Fruit fly (Drosophila melanogaster) whole organism, embryonic: ENCODE data around the gene msd1.
A peak's percentile ranks its signal among the peaks of the same experiment; 100 is the strongest.

ENCODE experiments used
- Asciz ChIP-seq: fragments of 200-800 bp; sonication (Bioruptor generic); optimal IDR thresholded peaks from 2 replicates; lab custom pipeline; 2017; ENCODE audit warnings: missing biosample characterization, mild to moderate bottlenecking, missing genetic modification characterization, missing genetic modification reagents
- B-H1 ChIP-seq: fragments of 200-800 bp; sonication (Bioruptor generic); IDR thresholded peaks from 3 replicates; pipeline ENCODE4 v1.3.6; 2022; ENCODE audit warnings: missing biosample characterization, missing genetic modification characterization
- CG10209 ChIP-seq: fragments of 200-800 bp; sonication (Bioruptor generic); optimal IDR thresholded peaks from 3 replicates; lab custom pipeline; 2017; ENCODE audit warnings: missing biosample characterization, mild to moderate bottlenecking, missing genetic modification characterization, missing genetic modification reagents
- CG11456 ChIP-seq: fragments of 200-800 bp; sonication (Bioruptor generic); IDR thresholded peaks from 3 replicates; pipeline ENCODE4 v1.3.6; 2022; ENCODE audit warnings: missing biosample characterization, missing genetic modification characterization
- CG12769 ChIP-seq: fragments of 200-800 bp; sonication (Bioruptor generic); optimal IDR thresholded peaks from 2 replicates; lab custom pipeline; 2019; ENCODE audit warnings: missing biosample characterization, mild to moderate bottlenecking, missing genetic modification characterization, moderate library complexity
- CG13296 ChIP-seq: fragments of 200-800 bp; sonication (Bioruptor generic); optimal IDR thresholded peaks from 3 replicates; lab custom pipeline; 2018; ENCODE audit warnings: missing biosample characterization, mild to moderate bottlenecking, missing genetic modification characterization
- CG18599 ChIP-seq: fragments of 200-800 bp; sonication (Bioruptor generic); optimal IDR thresholded peaks from 3 replicates; lab custom pipeline; 2017; ENCODE audit warnings: missing biosample characterization, missing genetic modification characterization, mild to moderate bottlenecking, moderate library complexity, missing genetic modification reagents
- CG2712 ChIP-seq: fragments of 200-800 bp; optimal IDR thresholded peaks from 3 replicates; lab custom pipeline; 2019; ENCODE audit warnings: missing biosample characterization, mild to moderate bottlenecking, missing genetic modification characterization, moderate library complexity
- CG30403 ChIP-seq: fragments of 200-800 bp; sonication (Bioruptor generic); optimal IDR thresholded peaks from 3 replicates; lab custom pipeline; 2016; ENCODE audit warnings: missing biosample characterization, missing genetic modification characterization
- CG32772 ChIP-seq: fragments of 200-800 bp; sonication (Bioruptor generic); IDR thresholded peaks from 2 replicates; pipeline ENCODE4 v1.3.6; 2022; ENCODE audit warnings: missing biosample characterization, missing genetic modification characterization
- CG3407 ChIP-seq: fragments of 200-800 bp; sonication (Bioruptor generic); optimal IDR thresholded peaks from 2 replicates; lab custom pipeline; 2018; ENCODE audit warnings: missing biosample characterization, mild to moderate bottlenecking, missing genetic modification characterization
- CG6175 ChIP-seq: fragments of 200-800 bp; sonication (Bioruptor generic); IDR thresholded peaks from 3 replicates; pipeline ENCODE4 v1.3.6; 2022; ENCODE audit warnings: missing biosample characterization, missing genetic modification characterization
- CG6689 ChIP-seq: fragments of 200-800 bp; sonication (Bioruptor generic); IDR thresholded peaks from 2 replicates; pipeline ENCODE4 v1.3.6; 2022; ENCODE audit warnings: missing biosample characterization, missing genetic modification characterization
- CG8765 ChIP-seq: fragments of 200-800 bp; sonication (Bioruptor generic); IDR thresholded peaks from 2 replicates; pipeline ENCODE4 v1.3.6; 2022; ENCODE audit warnings: missing biosample characterization, missing genetic modification characterization
- CG9727 ChIP-seq: fragments of 200-800 bp; sonication (Bioruptor generic); optimal IDR thresholded peaks from 3 replicates; lab custom pipeline; 2017; ENCODE audit warnings: missing biosample characterization, mild to moderate bottlenecking, missing genetic modification characterization
- CG9817 ChIP-seq: fragments of 200-800 bp; sonication (Bioruptor generic); optimal IDR thresholded peaks from 2 replicates; lab custom pipeline; 2018; ENCODE audit warnings: missing biosample characterization, mild to moderate bottlenecking, missing genetic modification characterization, moderate library complexity
- CG9876 ChIP-seq: fragments of 200-800 bp; sonication (Bioruptor generic); optimal IDR thresholded peaks from 2 replicates; lab custom pipeline; 2016; ENCODE audit warnings: missing biosample characterization, missing genetic modification characterization
- CHES-1-like ChIP-seq: fragments of 200-800 bp; sonication (Bioruptor generic); optimal IDR thresholded peaks from 2 replicates; lab custom pipeline; 2016; ENCODE audit warnings: missing biosample characterization, missing genetic modification characterization
- Drgx ChIP-seq: fragments of 200-800 bp; sonication (Bioruptor generic); IDR thresholded peaks from 2 replicates; pipeline ENCODE4 v1.3.6; 2022; ENCODE audit warnings: missing biosample characterization, missing genetic modification characterization
- HLH3B ChIP-seq: fragments of 200-800 bp; sonication (Bioruptor generic); IDR thresholded peaks from 2 replicates; pipeline ENCODE4 v1.3.6; 2022; ENCODE audit warnings: missing biosample characterization, missing genetic modification characterization
- Myb ChIP-seq: fragments of 200-800 bp; sonication (Bioruptor generic); optimal IDR thresholded peaks from 2 replicates; lab custom pipeline; 2016; ENCODE audit warnings: missing biosample characterization, missing genetic modification characterization
- NK7.1 ChIP-seq: fragments of 200-800 bp; sonication (Bioruptor generic); optimal IDR thresholded peaks from 3 replicates; lab custom pipeline; 2016; ENCODE audit warnings: missing biosample characterization, missing genetic modification characterization
- Oli ChIP-seq: fragments of 200-800 bp; sonication (Bioruptor generic); optimal IDR thresholded peaks from 2 replicates; lab custom pipeline; 2018; ENCODE audit warnings: missing biosample characterization, mild to moderate bottlenecking, missing genetic modification characterization, moderate library complexity
- PHDP ChIP-seq: fragments of 200-800 bp; sonication (Bioruptor generic); optimal IDR thresholded peaks from 3 replicates; lab custom pipeline; 2018; ENCODE audit warnings: missing biosample characterization, mild to moderate bottlenecking, missing genetic modification characterization, moderate library complexity
- Ravus ChIP-seq: fragments of 200-800 bp; sonication (Bioruptor generic); IDR thresholded peaks from 2 replicates; pipeline ENCODE4 v1.3.6; 2022; ENCODE audit warnings: missing biosample characterization, missing genetic modification characterization
- Sry-δ ChIP-seq: fragments of 200-800 bp; sonication (Bioruptor generic); optimal IDR thresholded peaks from 2 replicates; lab custom pipeline; 2016; ENCODE audit warnings: missing biosample characterization, missing genetic modification characterization
- Xbp1 ChIP-seq: fragments of 200-800 bp; sonication (Bioruptor generic); optimal IDR thresholded peaks from 3 replicates; lab custom pipeline; 2016; ENCODE audit warnings: missing biosample characterization, mild to moderate bottlenecking, missing genetic modification characterization
- ac ChIP-seq: fragments of 200-800 bp; sonication (Bioruptor generic); optimal IDR thresholded peaks from 3 replicates; lab custom pipeline; 2017; ENCODE audit warnings: missing biosample characterization, mild to moderate bottlenecking, missing genetic modification characterization
- bab2 ChIP-seq: fragments of 200-800 bp; sonication (Bioruptor generic); optimal IDR thresholded peaks from 2 replicates; lab custom pipeline; 2016; ENCODE audit warnings: missing biosample characterization, missing genetic modification characterization
- dmrt11E ChIP-seq: fragments of 200-800 bp; sonication (Bioruptor generic); optimal IDR thresholded peaks from 3 replicates; lab custom pipeline; 2018; ENCODE audit warnings: missing biosample characterization, mild to moderate bottlenecking, missing genetic modification characterization, moderate library complexity
- dmrt99B ChIP-seq: fragments of 200-800 bp; sonication (Bioruptor generic); optimal IDR thresholded peaks from 2 replicates; lab custom pipeline; 2018; ENCODE audit warnings: missing biosample characterization, mild to moderate bottlenecking, missing genetic modification characterization, moderate library complexity
- fd3F ChIP-seq: fragments of 200-800 bp; sonication (Bioruptor generic); optimal IDR thresholded peaks from 2 replicates; lab custom pipeline; 2018; ENCODE audit warnings: missing biosample characterization, mild to moderate bottlenecking, missing genetic modification characterization, moderate library complexity
- gcm2 ChIP-seq: fragments of 200-800 bp; sonication (Bioruptor generic); optimal IDR thresholded peaks from 2 replicates; lab custom pipeline; 2016; ENCODE audit warnings: missing biosample characterization, missing genetic modification characterization
- gsb-n ChIP-seq: fragments of 200-800 bp; sonication (Bioruptor generic); optimal IDR thresholded peaks from 3 replicates; lab custom pipeline; 2018; ENCODE audit warnings: missing biosample characterization, mild to moderate bottlenecking, missing genetic modification characterization
- ham ChIP-seq: fragments of 200-800 bp; sonication (Bioruptor generic); IDR thresholded peaks from 2 replicates; pipeline ENCODE4 v1.3.6; 2022; ENCODE audit warnings: missing biosample characterization, missing genetic modification characterization
- lab ChIP-seq: fragments of 200-800 bp; sonication (Bioruptor generic); optimal IDR thresholded peaks from 3 replicates; lab custom pipeline; 2017; ENCODE audit warnings: missing biosample characterization, missing genetic modification characterization, mild to moderate bottlenecking, moderate library complexity, missing genetic modification reagents
- maf-S ChIP-seq: fragments of 200-800 bp; sonication (Bioruptor generic); optimal IDR thresholded peaks from 2 replicates; lab custom pipeline; 2016; ENCODE audit warnings: missing biosample characterization, missing genetic modification characterization
- mam ChIP-seq: fragments of 200-800 bp; sonication (Bioruptor generic); optimal IDR thresholded peaks from 3 replicates; lab custom pipeline; 2016; ENCODE audit warnings: missing biosample characterization, missing genetic modification characterization
- mld ChIP-seq: fragments of 200-800 bp; sonication (Bioruptor generic); IDR thresholded peaks from 3 replicates; pipeline ENCODE4 v1.3.6; 2022; ENCODE audit warnings: missing biosample characterization, missing genetic modification characterization; ENCODE audit not compliant: partially characterized antibody
- nmo ChIP-seq: fragments of 200-800 bp; sonication (Bioruptor generic); optimal IDR thresholded peaks from 2 replicates; lab custom pipeline; 2018; ENCODE audit warnings: missing biosample characterization, mild to moderate bottlenecking, missing genetic modification characterization, moderate library complexity
- odd ChIP-seq: fragments of 200-800 bp; sonication (Bioruptor generic); optimal IDR thresholded peaks from 2 replicates; lab custom pipeline; 2017; ENCODE audit warnings: missing biosample characterization, mild to moderate bottlenecking, missing genetic modification characterization
- org-1 ChIP-seq: fragments of 200-800 bp; sonication (Bioruptor generic); optimal IDR thresholded peaks from 2 replicates; lab custom pipeline; 2017; ENCODE audit warnings: missing biosample characterization, missing genetic modification characterization
- pan ChIP-seq, 4 experiments: fragments of >200 bp in 3 of 4; fragments of 200-800 bp in 1 of 4; sonication (Bioruptor generic) in 1 of 4; optimal IDR thresholded peaks in 3 of 4; IDR thresholded peaks in 1 of 4; 2 replicates each; pipeline versions ENCODE4 v1.3.6 to Lab custom; 2017 to 2022; ENCODE audit warnings: missing biosample characterization in 2 of 4, missing genetic modification characterization in 2 of 4, mixed read lengths in 1 of 4
- pfk ChIP-seq: fragments of 200-800 bp; sonication (Bioruptor generic); optimal IDR thresholded peaks from 2 replicates; lab custom pipeline; 2018; ENCODE audit warnings: missing biosample characterization, mild to moderate bottlenecking, missing genetic modification characterization, moderate library complexity
- ranshi ChIP-seq: fragments of 200-800 bp; sonication (Bioruptor generic); IDR thresholded peaks from 2 replicates; pipeline ENCODE4 v1.3.6; 2022; ENCODE audit warnings: missing biosample characterization, missing genetic modification characterization
- sens ChIP-seq: fragments of 200-800 bp; sonication (Bioruptor generic); peaks from one replicate; lab custom pipeline; 2016; ENCODE audit warnings: missing biosample characterization, missing genetic modification characterization
- sisA ChIP-seq: fragments of 200-800 bp; sonication (Bioruptor generic); IDR thresholded peaks from 2 replicates; pipeline ENCODE4 v1.3.6; 2022; ENCODE audit warnings: missing biosample characterization, missing genetic modification characterization
- tio ChIP-seq: fragments of 200-800 bp; sonication (Bioruptor generic); optimal IDR thresholded peaks from 2 replicates; lab custom pipeline; 2017; ENCODE audit warnings: missing biosample characterization, missing genetic modification characterization, inconsistent platforms
- zf30C ChIP-seq: fragments of 200-800 bp; sonication (Bioruptor generic); optimal IDR thresholded peaks from 3 replicates; lab custom pipeline; 2018; ENCODE audit warnings: missing biosample characterization, mild to moderate bottlenecking, missing genetic modification characterization
- zfh2 ChIP-seq: fragments of 200-800 bp; sonication (Bioruptor generic); optimal IDR thresholded peaks from 2 replicates; lab custom pipeline; 2016; ENCODE audit warnings: missing biosample characterization, missing genetic modification characterization

msd1 gene

DNA sequence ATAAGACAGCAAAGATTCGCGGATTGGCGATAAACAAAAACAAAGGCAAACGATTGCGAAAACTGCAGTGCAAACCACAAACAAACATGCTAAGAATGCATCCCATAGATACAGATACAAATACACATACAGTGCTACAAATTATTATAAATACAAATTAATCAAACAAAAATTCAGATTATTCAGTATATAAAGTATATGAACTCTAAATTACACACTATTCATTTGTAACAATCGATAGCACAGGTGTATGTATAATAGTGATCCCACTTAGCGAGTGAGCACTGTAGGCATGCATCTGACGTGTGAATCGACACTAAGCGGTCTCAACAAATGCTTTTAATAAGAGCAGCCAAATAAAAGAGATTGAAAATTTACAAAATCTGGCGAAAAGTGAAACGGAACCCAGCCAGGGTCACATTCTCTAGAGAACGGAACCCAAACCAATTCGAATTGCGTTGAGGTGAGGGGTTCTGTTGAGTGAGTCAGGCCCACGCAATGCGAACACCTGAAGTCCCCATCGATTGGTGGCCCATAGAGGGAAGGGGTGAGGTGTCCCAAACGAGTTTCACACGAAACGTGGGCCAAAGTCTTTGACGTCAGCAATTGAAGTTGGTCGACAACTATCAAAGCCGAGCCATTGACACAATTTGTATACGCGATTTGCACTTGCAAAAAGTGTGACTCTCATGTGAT lies 43.0 kb downstream of the msd1 start (continued):
- TF ChIP-seq gcm2: no peak
- TF ChIP-seq CG32772: no peak
- no peak for TF ChIP-seq B-H1 (GFP tag; lab: Robert Waterston, UW)
- TF ChIP-seq HLH3B: no peak
- no peak for TF ChIP-seq CG9727 (GFP tag; lab: Kevin White, UChicago)
- no peak for TF ChIP-seq CG8765 (GFP tag; lab: Robert Waterston, UW)
- TF ChIP-seq CG6175 (GFP tag; lab: Robert Waterston, UW): 0 out of 3 replicates have a peak, but pooled peaks have one; percentile 20
- TF ChIP-seq pan (optimal IDR thresholded peaks at IDR 0.05; lab: Kevin White, UChicago): no peak
- no peak for TF ChIP-seq pan (GFP tag; optimal IDR thresholded peaks at IDR 0.05 in 1 of 2, IDR thresholded peaks at IDR 0.05 in 1 of 2)
- peak; percentile 0 for TF ChIP-seq Asciz (GFP tag; lab: Kevin White, UChicago)
- TF ChIP-seq NK7.1 (GFP tag; lab: Kevin White, UChicago): no peak
- no peak for TF ChIP-seq CG10209 (GFP tag; lab: Kevin White, UChicago)
- no peak for TF ChIP-seq CG9876 (GFP tag; lab: Kevin White, UChicago)
- no peak for TF ChIP-seq CHES-1-like (GFP tag; lab: Kevin White, UChicago)
- 0 out of 2 replicates have a peak, but pooled peaks have one; percentile 24 for TF ChIP-seq sisA (GFP tag; lab: Robert Waterston, UW)
- TF ChIP-seq gsb-n (tag; lab: Kevin White, UChicago): no peak
- TF ChIP-seq fd3F (GFP tag; lab: Kevin White, UChicago): no peak
- no peak for TF ChIP-seq ac (GFP tag; lab: Kevin White, UChicago)
- TF ChIP-seq org-1 (GFP tag; lab: Kevin White, UChicago): no peak
- TF ChIP-seq mld (GFP tag; lab: Robert Waterston, UW): no peak
- no peak for TF ChIP-seq Myb (GFP tag; lab: Kevin White, UChicago)
- TF ChIP-seq CG3407 (GFP tag; lab: Kevin White, UChicago): no peak
- TF ChIP-seq lab (GFP tag; lab: Kevin White, UChicago): no peak
- peak; percentile 7 for TF ChIP-seq CG30403
- TF ChIP-seq CG12769 (tag; lab: Kevin White, UChicago): peak; percentile 19
- no peak for TF ChIP-seq tio (GFP tag; lab: Kevin White, UChicago)
- TF ChIP-seq maf-S: no peak
- no peak for TF ChIP-seq CG9817 (tag; lab: Kevin White, UChicago)
- no peak for TF ChIP-seq PHDP (tag; lab: Kevin White, UChicago)
- TF ChIP-seq CG6689 (GFP tag; lab: Robert Waterston, UW): 0 out of 2 replicates have a peak, but pooled peaks have one; percentile 26
- TF ChIP-seq odd (GFP tag; lab: Kevin White, UChicago): no peak
- TF ChIP-seq pfk (GFP tag; lab: Kevin White, UChicago): no peak
- no peak for TF ChIP-seq Ravus
- TF ChIP-seq zf30C (GFP tag; lab: Kevin White, UChicago): no peak
- peak; percentile 13 for TF ChIP-seq dmrt99B (tag; lab: Kevin White, UChicago)
- TF ChIP-seq mam (GFP tag; lab: Kevin White, UChicago): no peak
- peak; percentile 28 for TF ChIP-seq Xbp1 (GFP tag; lab: Kevin White, UChicago)
- TF ChIP-seq nmo (GFP tag; lab: Kevin White, UChicago): peak; percentile 18
- TF ChIP-seq CG2712 (tag; lab: Kevin White, UChicago): peak; percentile 41
- TF ChIP-seq ranshi: no peak
- peak; percentile 35 for TF ChIP-seq sens (GFP tag; lab: Kevin White, UChicago)
- TF ChIP-seq CG13296 (GFP tag; lab: Kevin White, UChicago): no peak
- TF ChIP-seq Sry-δ (GFP tag; lab: Kevin White, UChicago): no peak
- peak; percentile 18 for TF ChIP-seq Oli (tag; lab: Kevin White, UChicago)
- TF ChIP-seq bab2 (GFP tag; lab: Kevin White, UChicago): no peak
- TF ChIP-seq CG18599 (GFP tag; lab: Kevin White, UChicago): no peak
- no peak for TF ChIP-seq ham (GFP tag; lab: Robert Waterston, UW)
- no peak for TF ChIP-seq dmrt11E
- 0 out of 3 replicates have a peak, but pooled peaks have one; percentile 2 for TF ChIP-seq CG11456
- no peak for TF ChIP-seq zfh2 (GFP tag; lab: Kevin White, UChicago)
- peak; percentile 77 for TF ChIP-seq Drgx (GFP tag; lab: Robert Waterston, UW)
